Fruit fly (Drosophila melanogaster) whole organism, prepupa: ENCODE data around the gene CG1840.
A peak's percentile ranks its signal among the peaks of the same experiment; 100 is the strongest.

ENCODE experiments used
- Blimp-1 ChIP-seq: fragments of 200-800 bp; sonication (Bioruptor generic); optimal IDR thresholded peaks from 3 replicates; lab custom pipeline; 2017; ENCODE audit warnings: missing biosample characterization, missing genetic modification characterization, mild to moderate bottlenecking, moderate library complexity, missing genetic modification reagents
- CG10631 ChIP-seq: fragments of 200-800 bp; sonication (Bioruptor generic); optimal IDR thresholded peaks from 2 replicates; lab custom pipeline; 2016; ENCODE audit warnings: missing biosample characterization, missing genetic modification characterization
- CG10669 ChIP-seq: fragments of 200-800 bp; sonication (Bioruptor generic); optimal IDR thresholded peaks from 3 replicates; lab custom pipeline; 2018; ENCODE audit warnings: missing biosample characterization, mild to moderate bottlenecking, missing genetic modification characterization, moderate library complexity
- CG11294 ChIP-seq: fragments of 200-800 bp; sonication (Bioruptor generic); IDR thresholded peaks from 2 replicates; pipeline ENCODE4 v1.3.6; 2022; ENCODE audit warnings: missing biosample characterization, missing genetic modification characterization
- CG11762 ChIP-seq: fragments of 200-800 bp; sonication (Bioruptor generic); optimal IDR thresholded peaks from 3 replicates; lab custom pipeline; 2016; ENCODE audit warnings: missing biosample characterization, missing genetic modification characterization; ENCODE audit not compliant: insufficient read depth
- CG11902 ChIP-seq: fragments of 200-800 bp; sonication (Bioruptor generic); optimal IDR thresholded peaks from 3 replicates; lab custom pipeline; 2016; ENCODE audit warnings: missing biosample characterization, missing genetic modification characterization
- CG15336 ChIP-seq: fragments of 200-800 bp; sonication (Bioruptor generic); IDR thresholded peaks from 2 replicates; pipeline ENCODE4 v1.3.6; 2022; ENCODE audit warnings: missing biosample characterization, missing genetic modification characterization
- CG1621 ChIP-seq: fragments of 200-800 bp; sonication (Bioruptor generic); optimal IDR thresholded peaks from 3 replicates; lab custom pipeline; 2018; ENCODE audit warnings: missing biosample characterization, mild to moderate bottlenecking, missing genetic modification characterization
- CG16779 ChIP-seq: fragments of 200-800 bp; sonication (Bioruptor generic); optimal IDR thresholded peaks from 3 replicates; lab custom pipeline; 2017; ENCODE audit warnings: missing biosample characterization, mild to moderate bottlenecking, missing genetic modification characterization
- CG32006 ChIP-seq: fragments of 200-800 bp; sonication (Bioruptor generic); optimal IDR thresholded peaks from 3 replicates; lab custom pipeline; 2017; ENCODE audit warnings: missing biosample characterization, mild to moderate bottlenecking, missing genetic modification characterization
- CG34406 ChIP-seq: fragments of 200-800 bp; sonication (Bioruptor generic); optimal IDR thresholded peaks from 3 replicates; lab custom pipeline; 2016; ENCODE audit warnings: missing biosample characterization, missing genetic modification characterization
- CG3919 ChIP-seq: fragments of 200-800 bp; sonication (Bioruptor generic); optimal IDR thresholded peaks from 3 replicates; lab custom pipeline; 2016; ENCODE audit warnings: missing biosample characterization, missing genetic modification characterization
- CG4318 ChIP-seq: fragments of 200-800 bp; sonication (Bioruptor generic); optimal IDR thresholded peaks from 3 replicates; lab custom pipeline; 2017; ENCODE audit warnings: missing biosample characterization, mild to moderate bottlenecking, missing genetic modification characterization
- CG6163 ChIP-seq: fragments of 200-800 bp; sonication (Bioruptor generic); IDR thresholded peaks from 3 replicates; pipeline ENCODE4 v1.3.6; 2022; ENCODE audit warnings: missing biosample characterization, missing genetic modification characterization
- CG6792 ChIP-seq: fragments of 200-800 bp; sonication (Bioruptor generic); optimal IDR thresholded peaks from 3 replicates; lab custom pipeline; 2016; ENCODE audit warnings: missing biosample characterization, missing genetic modification characterization
- CG6854 ChIP-seq: fragments of 200-800 bp; sonication (Bioruptor generic); optimal IDR thresholded peaks from 2 replicates; lab custom pipeline; 2017; ENCODE audit warnings: missing biosample characterization, mild to moderate bottlenecking, missing genetic modification characterization
- CG7368 ChIP-seq: fragments of 200-800 bp; sonication (Bioruptor generic); optimal IDR thresholded peaks from 3 replicates; lab custom pipeline; 2016; ENCODE audit warnings: missing biosample characterization, missing genetic modification characterization
- CG8119 ChIP-seq: fragments of 200-800 bp; sonication (Bioruptor generic); IDR thresholded peaks from 3 replicates; pipeline ENCODE4 v1.3.6; 2022; ENCODE audit warnings: missing biosample characterization, missing genetic modification characterization
- CG8319 ChIP-seq: fragments of 200-800 bp; sonication (Bioruptor generic); optimal IDR thresholded peaks from 3 replicates; lab custom pipeline; 2016; ENCODE audit warnings: missing biosample characterization, missing genetic modification characterization
- CG8632 ChIP-seq: fragments of 200-800 bp; sonication (Bioruptor generic); optimal IDR thresholded peaks from 3 replicates; lab custom pipeline; 2016; ENCODE audit warnings: missing biosample characterization, missing genetic modification characterization
- CG9139 ChIP-seq: fragments of 200-800 bp; sonication (Bioruptor generic); optimal IDR thresholded peaks from 3 replicates; lab custom pipeline; 2017; ENCODE audit warnings: missing biosample characterization, mild to moderate bottlenecking, missing genetic modification characterization
- Eip75B ChIP-seq: fragments of 200-800 bp; sonication (Bioruptor generic); optimal IDR thresholded peaks from 3 replicates; lab custom pipeline; 2016; ENCODE audit warnings: missing biosample characterization, missing genetic modification characterization
- Eip78C ChIP-seq: fragments of 200-800 bp; sonication (Bioruptor generic); peaks from one replicate; lab custom pipeline; 2016; ENCODE audit warnings: missing biosample characterization, missing genetic modification characterization
- Ets96B ChIP-seq: fragments of 200-800 bp; optimal IDR thresholded peaks from 2 replicates; lab custom pipeline; 2019; ENCODE audit warnings: missing biosample characterization, mild to moderate bottlenecking, missing genetic modification characterization, moderate library complexity
- Hr38 ChIP-seq: sonication (Bioruptor generic); optimal IDR thresholded peaks from 2 replicates; lab custom pipeline; 2016; ENCODE audit warnings: missing biosample characterization, missing genetic modification characterization
- Hr4 ChIP-seq: fragments of 200-800 bp; sonication (Bioruptor generic); optimal IDR thresholded peaks from 3 replicates; lab custom pipeline; 2016; ENCODE audit warnings: missing biosample characterization, missing genetic modification characterization
- Lpt ChIP-seq: fragments of 200-800 bp; sonication (Bioruptor generic); optimal IDR thresholded peaks from 3 replicates; lab custom pipeline; 2016; ENCODE audit warnings: missing biosample characterization, missing genetic modification characterization
- Met ChIP-seq: fragments of 200-800 bp; sonication (Bioruptor generic); optimal IDR thresholded peaks from 3 replicates; lab custom pipeline; 2016; ENCODE audit warnings: missing biosample characterization, missing genetic modification characterization
- OdsH ChIP-seq: fragments of 200-800 bp; sonication (Bioruptor generic); optimal IDR thresholded peaks from 3 replicates; lab custom pipeline; 2016; ENCODE audit warnings: missing biosample characterization, missing genetic modification characterization
- Sox102F ChIP-seq: fragments of 200-800 bp; sonication (Bioruptor generic); optimal IDR thresholded peaks from 2 replicates; lab custom pipeline; 2016; ENCODE audit warnings: missing biosample characterization, mild to moderate bottlenecking, missing genetic modification characterization
- Sox15 ChIP-seq: fragments of 200-800 bp; sonication (Bioruptor generic); optimal IDR thresholded peaks from 3 replicates; lab custom pipeline; 2016; ENCODE audit warnings: missing biosample characterization, missing genetic modification characterization
- acj6 ChIP-seq: fragments of 200-800 bp; sonication (Bioruptor generic); optimal IDR thresholded peaks from 3 replicates; lab custom pipeline; 2016; ENCODE audit warnings: missing biosample characterization, missing genetic modification characterization
- cyc ChIP-seq: fragments of 200-800 bp; sonication (Bioruptor generic); optimal IDR thresholded peaks from 3 replicates; lab custom pipeline; 2016; ENCODE audit warnings: missing biosample characterization, missing genetic modification characterization
- dsx ChIP-seq: fragments of 200-800 bp; optimal IDR thresholded peaks from 3 replicates; lab custom pipeline; 2019; ENCODE audit warnings: missing biosample characterization, mild to moderate bottlenecking, missing genetic modification characterization, moderate library complexity; ENCODE audit not compliant: poor library complexity, severe bottlenecking
- eg ChIP-seq: fragments of 200-800 bp; sonication (Bioruptor generic); IDR thresholded peaks from 3 replicates; pipeline ENCODE4 v1.3.6; 2022; ENCODE audit warnings: missing biosample characterization, missing genetic modification characterization
- fd59A ChIP-seq: fragments of 200-800 bp; sonication (Bioruptor generic); optimal IDR thresholded peaks from 2 replicates; lab custom pipeline; 2017; ENCODE audit warnings: missing biosample characterization, mild to moderate bottlenecking, missing genetic modification characterization, missing genetic modification reagents
- fd85E ChIP-seq: fragments of 200-800 bp; sonication (Bioruptor generic); optimal IDR thresholded peaks from 3 replicates; lab custom pipeline; 2016; ENCODE audit warnings: missing biosample characterization, missing genetic modification characterization
- fkh ChIP-seq: fragments of 200-800 bp; sonication (Bioruptor generic); optimal IDR thresholded peaks from 3 replicates; lab custom pipeline; 2017; ENCODE audit warnings: missing biosample characterization, mild to moderate bottlenecking, missing genetic modification characterization, moderate library complexity
- lz ChIP-seq: fragments of 200-800 bp; sonication (Bioruptor generic); optimal IDR thresholded peaks from 3 replicates; lab custom pipeline; 2016; ENCODE audit warnings: missing biosample characterization, missing genetic modification characterization
- salr ChIP-seq, 2 experiments: fragments of 200-800 bp; sonication (Bioruptor generic); optimal IDR thresholded peaks; 3 replicates each; lab custom pipeline; 2016 to 2018; ENCODE audit warnings: missing biosample characterization in 2 of 2, missing genetic modification characterization in 2 of 2, mild to moderate bottlenecking in 1 of 2
- ss ChIP-seq, 2 experiments: fragments of 200-800 bp; sonication (Bioruptor generic); optimal IDR thresholded peaks; 2 replicates in 1 of 2; 3 replicates in 1 of 2; lab custom pipeline; 2017 to 2018; ENCODE audit warnings: mild to moderate bottlenecking in 2 of 2, missing biosample characterization in 2 of 2, missing genetic modification characterization in 2 of 2, moderate library complexity in 1 of 2
- svp ChIP-seq: fragments of 200-800 bp; sonication (Bioruptor generic); peaks from one replicate; lab custom pipeline; 2016; ENCODE audit warnings: missing biosample characterization, missing genetic modification characterization
- vri ChIP-seq: fragments of 200-800 bp; sonication (Bioruptor generic); optimal IDR thresholded peaks from 3 replicates; lab custom pipeline; 2016; ENCODE audit warnings: missing biosample characterization, mild to moderate bottlenecking, missing genetic modification characterization

The CG1840 gene

dm6 chrX:11872517-11872916, 15.6 kb upstream of the CG1840 start, which contains the start of gene BORCS5:
Gene BORCS5 (minus strand): TSS chrX:11872779.
- TF ChIP-seq Sox15 (GFP tag; lab: Kevin White, UChicago) = no peak
- peak; percentile 97 for TF ChIP-seq dsx (GFP tag; lab: Kevin White, UChicago)
- TF ChIP-seq CG15336 (GFP tag; lab: Robert Waterston, UW) = 0 out of 2 replicates have a peak, but pooled peaks have one; percentile 7
- no peak for TF ChIP-seq salr (GFP tag; optimal IDR thresholded peaks at IDR 0.05; lab: Kevin White, UChicago)
- TF ChIP-seq CG11294 (GFP tag; lab: Robert Waterston, UW) = no peak
- no peak for TF ChIP-seq CG34406 (GFP tag; lab: Kevin White, UChicago)

- no peak for TF ChIP-seq CG1621 (tag; lab: Kevin White, UChicago)
- no peak for TF ChIP-seq CG8319 (GFP tag; lab: Kevin White, UChicago)
- no peak for TF ChIP-seq Hr4 (GFP tag; lab: Kevin White, UChicago)
These were observed 15.0 kb upstream of the CG1840 start, which contains the start of gene CG15739 for dm6 chrX:11873116-11873515. Gene CG15739 (plus strand): TSS chrX:11873319.

dm6 chrX:11875146-11875830, 12.9 kb upstream of the CG1840 start:
- peak; percentile 34 for TF ChIP-seq Eip78C
- TF ChIP-seq Sox102F (GFP tag; lab: Kevin White, UChicago) = no peak

dm6 chrX:11877165-11877564, 11.0 kb upstream of the CG1840 start, which contains the start of gene CG10352:
Gene CG10352 (minus strand): TSS chrX:11877168.
- TF ChIP-seq CG11294 (GFP tag; lab: Robert Waterston, UW) (no peak), acj6 (GFP tag; lab: Kevin White, UChicago) (no peak), fkh (GFP tag; lab: Kevin White, UChicago) (no peak), CG8632 (GFP tag; lab: Kevin White, UChicago) (no peak), CG32006 (GFP tag; lab: Kevin White, UChicago) (no peak), CG10669 (GFP tag; lab: Kevin White, UChicago) (no peak), cyc (GFP tag; lab: Kevin White, UChicago) (no peak), Ets96B (no peak), Sox102F (GFP tag; lab: Kevin White, UChicago) (no peak), CG6854 (no peak), lz (no peak), CG1621 (tag; lab: Kevin White, UChicago) (no peak), vri (no peak), dsx (GFP tag; lab: Kevin White, UChicago) (no peak), CG8319 (GFP tag; lab: Kevin White, UChicago) (no peak), CG34406 (GFP tag; lab: Kevin White, UChicago) (no peak), Eip75B (no peak), CG8119 (GFP tag; lab: Robert Waterston, UW) (peak; percentile 45), svp (GFP tag; lab: Kevin White, UChicago) (no peak), CG11902 (GFP tag; lab: Kevin White, UChicago) (no peak), eg (no peak), CG6792 (GFP tag; lab: Kevin White, UChicago) (no peak), fd85E (GFP tag; lab: Kevin White, UChicago) (no peak), CG11762 (GFP tag; lab: Kevin White, UChicago) (no peak), fd59A (GFP tag; lab: Kevin White, UChicago) (no peak), Hr38 (GFP tag; lab: Kevin White, UChicago) (no peak), CG7368 (GFP tag; lab: Kevin White, UChicago) (no peak), salr (GFP tag; optimal IDR thresholded peaks at IDR 0.05; lab: Kevin White, UChicago) (no peak), CG10631 (GFP tag; lab: Kevin White, UChicago) (no peak), CG16779 (tag; lab: Kevin White, UChicago) (no peak), OdsH (GFP tag; lab: Kevin White, UChicago) (no peak), CG3919 (GFP tag; lab: Kevin White, UChicago) (no peak), CG6163 (0 out of 3 replicates have a peak, but pooled peaks have one; percentile 42), Lpt (no peak), CG9139 (no peak), ss (GFP tag; optimal IDR thresholded peaks at IDR 0.05; lab: Kevin White, UChicago) (no peak), CG4318 (GFP tag; lab: Kevin White, UChicago) (no peak), Met (GFP tag; lab: Kevin White, UChicago) (no peak), CG15336 (GFP tag; lab: Robert Waterston, UW) (peak; percentile 57), Blimp-1 (GFP tag; lab: Kevin White, UChicago) (no peak)
